Worm (Caenorhabditis elegans) whole organism, early embryonic: ENCODE results near the gene lgc-46.
A peak's percentile ranks its signal among the peaks of the same experiment; 100 is the strongest.

Source experiments
- flt-1 ChIP-seq: fragments of 200-800 bp; sonication (Bioruptor generic); IDR thresholded peaks from 2 replicates; pipeline ENCODE4 v1.3.6; 2022; ENCODE audit warnings: missing genetic modification characterization, missing compliant biosample characterization
- hmg-4 ChIP-seq: fragments of 200-800 bp; sonication (Bioruptor generic); optimal IDR thresholded peaks from 2 replicates; lab custom pipeline; 2018; ENCODE audit warnings: mild to moderate bottlenecking, missing genetic modification characterization, missing compliant biosample characterization
- tra-4 ChIP-seq: sonication (generic microtip); optimal IDR thresholded peaks from 2 replicates; lab custom pipeline; 2017; ENCODE audit warnings: missing genetic modification characterization, missing compliant biosample characterization

- TF ChIP-seq hmg-4 (GFP tag; lab: Kevin White, UChicago), result peak; percentile 5
- TF ChIP-seq flt-1 (GFP tag; lab: Robert Waterston, UW), result no peak
- TF ChIP-seq tra-4 (tag; lab: Kevin White, UChicago), result no peak
Observed at ce11 chrIII:1136827-1137378, 1.1 kb upstream of the lgc-46 start.
